Worm (Caenorhabditis elegans): ENCODE results near the gene srap-1.
A peak's percentile ranks its signal among the peaks of the same experiment; 100 is the strongest.

- TF ChIP-seq snpc-4 (GFP tag; optimal IDR thresholded peaks at IDR 0.05): peak; percentile 99
- TF ChIP-seq snpc-4 (tag; optimal IDR thresholded peaks at IDR 0.05): peak; percentile 99 to 100 (median 99)
- no peak for TF ChIP-seq pha-4 (tag; optimal IDR thresholded peaks at IDR 0.05)
- no peak for TF ChIP-seq sptf-2 (GFP tag; optimal IDR thresholded peaks at IDR 0.05)
- TF ChIP-seq ama-1 (optimal IDR thresholded peaks at IDR 0.05): peak; percentile 95
- no peak for TF ChIP-seq ama-1 (GFP tag; optimal IDR thresholded peaks at IDR 0.05)
- no peak for TF ChIP-seq F10E7.11 (tag; optimal IDR thresholded peaks at IDR 0.05)
- TF ChIP-seq Y53G8AR.9 (GFP tag; conservative IDR thresholded peaks at IDR 0.05): no peak; the same call in 1 of the 2 replicates
- TF ChIP-seq dpff-1 (tag; optimal IDR thresholded peaks at IDR 0.05): peak; percentile 68
- TF ChIP-seq aptf-3 (GFP tag; IDR thresholded peaks at IDR 0.05): 0 out of 2 replicates have a peak, but pooled peaks have one; percentile 9
- peak; percentile 54; the same call in 1 of the 2 replicates for TF ChIP-seq C06A6.2 (GFP tag; conservative IDR thresholded peaks at IDR 0.05)
- peak; percentile 82 for TF ChIP-seq tbp1 (GFP tag; optimal IDR thresholded peaks at IDR 0.05)
- no peak for TF ChIP-seq sea-2 (GFP tag; IDR thresholded peaks at IDR 0.05)
- TF ChIP-seq him-1 (tag; optimal IDR thresholded peaks at IDR 0.05): peak; percentile 99
- TF ChIP-seq nhr-120 (GFP tag; IDR thresholded peaks at IDR 0.05): peak; percentile 81; the same call in 1 of the 2 replicates
Measured at ce11 chrII:11224045-11224481, 21.0 kb downstream of the srap-1 start.

All from whole organism, young adult.